Fruit fly (Drosophila melanogaster): ENCODE data around the gene CG18094.

Gene CG18094

DNA sequence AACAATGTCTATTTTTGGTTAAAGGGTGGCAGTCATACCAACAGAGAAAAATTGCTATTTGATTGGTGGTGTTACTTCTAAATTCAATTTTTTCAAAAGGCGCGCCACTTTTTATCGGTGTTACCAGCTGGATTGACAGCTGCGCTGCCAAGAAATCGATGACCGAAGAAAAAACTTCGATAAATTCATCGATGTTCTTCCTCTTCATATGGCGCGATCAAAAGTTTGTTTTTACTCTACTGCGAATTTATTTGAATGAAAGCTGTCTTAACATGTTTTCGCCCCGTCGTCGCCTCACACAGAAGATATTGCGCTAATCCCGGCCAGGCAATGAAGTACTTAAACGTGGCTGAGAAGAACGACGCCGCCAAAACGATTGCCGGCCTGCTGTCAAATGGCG is 7.9 kb downstream of the CG18094 start, which contains the start of gene Top3alpha (continued):
- TF ChIP-seq Blimp-1 (GFP tag; optimal IDR thresholded peaks at IDR 0.05) (no peak), CG4424 (GFP tag; optimal IDR thresholded peaks at IDR 0.05) (no peak), esg (GFP tag; conservative IDR thresholded peaks at IDR 0.05) (no peak), maf-S (GFP tag; optimal IDR thresholded peaks at IDR 0.05) (no peak), Dp (GFP tag; optimal IDR thresholded peaks at IDR 0.05) (peak; percentile 99), CG7963 (GFP tag; IDR thresholded peaks at IDR 0.05; ENCODE audit: partially characterized antibody) (peak; percentile 70)

- no peak for TF ChIP-seq h (optimal IDR thresholded peaks at IDR 0.05)
- TF ChIP-seq MBD-R2 (GFP tag; IDR thresholded peaks at IDR 0.05), result 0 out of 2 replicates have a peak, but pooled peaks have one; percentile 15
- no peak for TF ChIP-seq cad (GFP tag; optimal IDR thresholded peaks at IDR 0.05)
- TF ChIP-seq gfzf (GFP tag; optimal IDR thresholded peaks at IDR 0.05), result no peak
- TF ChIP-seq zfh1 (GFP tag; IDR thresholded peaks at IDR 0.05), result no peak
- no peak for TF ChIP-seq HLHmδ (GFP tag; optimal IDR thresholded peaks at IDR 0.05)
- no peak for TF ChIP-seq bsh (GFP tag; optimal IDR thresholded peaks at IDR 0.05)
- TF ChIP-seq Sin3A (optimal IDR thresholded peaks at IDR 0.05), result no peak
- TF ChIP-seq pita (GFP tag; optimal IDR thresholded peaks at IDR 0.05), result no peak
- TF ChIP-seq CG9876 (GFP tag; optimal IDR thresholded peaks at IDR 0.05), result no peak
- no peak for TF ChIP-seq fd3F (GFP tag; optimal IDR thresholded peaks at IDR 0.05)
- TF ChIP-seq CG17612 (GFP tag; IDR thresholded peaks at IDR 0.05), result no peak
- no peak for TF ChIP-seq CG2202 (tag; optimal IDR thresholded peaks at IDR 0.05)
- no peak for TF ChIP-seq dm (GFP tag; optimal IDR thresholded peaks at IDR 0.05)
- 0 out of 3 replicates have a peak, but pooled peaks have one; percentile 18 for TF ChIP-seq CG7357 (GFP tag; IDR thresholded peaks at IDR 0.05)
- no peak for TF ChIP-seq ewg (GFP tag; optimal IDR thresholded peaks at IDR 0.05)
- TF ChIP-seq shn (GFP tag; optimal IDR thresholded peaks at IDR 0.05), result no peak
- no peak for TF ChIP-seq E2f2 (GFP tag; IDR thresholded peaks at IDR 0.05)
- no peak for TF ChIP-seq CG7271 (tag; optimal IDR thresholded peaks at IDR 0.05)
- no peak for TF ChIP-seq slou (GFP tag; optimal IDR thresholded peaks at IDR 0.05)
- peak; percentile 8 for TF ChIP-seq Med (GFP tag)
- no peak for TF ChIP-seq CG6813 (GFP tag; optimal IDR thresholded peaks at IDR 0.05)
- TF ChIP-seq corto (GFP tag; optimal IDR thresholded peaks at IDR 0.05), result no peak
- no peak for TF ChIP-seq br (optimal IDR thresholded peaks at IDR 0.05)
- no peak for TF ChIP-seq Sry-δ (GFP tag; optimal IDR thresholded peaks at IDR 0.05)
- TF ChIP-seq mld (GFP tag; IDR thresholded peaks at IDR 0.05; ENCODE audit: partially characterized antibody), result no peak
- TF ChIP-seq insv (GFP tag; optimal IDR thresholded peaks at IDR 0.05), result no peak
- no peak for TF ChIP-seq Adf1 (GFP tag; IDR thresholded peaks at IDR 0.05)
- TF ChIP-seq Dll (GFP tag; IDR thresholded peaks at IDR 0.05; ENCODE audit: partially characterized antibody), result no peak
- TF ChIP-seq Dfd (GFP tag; optimal IDR thresholded peaks at IDR 0.05), result no peak
- no peak for TF ChIP-seq nom (GFP tag; optimal IDR thresholded peaks at IDR 0.05)
- no peak for TF ChIP-seq CG5953 (GFP tag; IDR thresholded peaks at IDR 0.05)
- TF ChIP-seq CG13624 (GFP tag; optimal IDR thresholded peaks at IDR 0.05), result no peak
- no peak for TF ChIP-seq CG2116 (GFP tag; optimal IDR thresholded peaks at IDR 0.05)
- no peak for TF ChIP-seq D (optimal IDR thresholded peaks at IDR 0.05)
- no peak for TF ChIP-seq D (GFP tag; optimal IDR thresholded peaks at IDR 0.05)
- TF ChIP-seq Nf-YC (tag; optimal IDR thresholded peaks at IDR 0.05), result no peak
- no peak for TF ChIP-seq CG7987 (GFP tag; optimal IDR thresholded peaks at IDR 0.05)
- no peak for TF ChIP-seq pum (GFP tag; optimal IDR thresholded peaks at IDR 0.05)
- no peak for TF ChIP-seq z (GFP tag; IDR thresholded peaks at IDR 0.05)
- TF ChIP-seq jumu (GFP tag; optimal IDR thresholded peaks at IDR 0.05), result no peak
- TF ChIP-seq CG10274 (GFP tag; optimal IDR thresholded peaks at IDR 0.05), result peak; percentile 97
- TF ChIP-seq CG9727 (GFP tag; optimal IDR thresholded peaks at IDR 0.05), result no peak
- TF ChIP-seq Six4 (GFP tag; optimal IDR thresholded peaks at IDR 0.05), result no peak
- TF ChIP-seq ham (GFP tag; IDR thresholded peaks at IDR 0.05), result no peak
- no peak for TF ChIP-seq CG1603 (tag; optimal IDR thresholded peaks at IDR 0.05)
These were observed 16.3 kb downstream of the CG18094 start for dm6 chr2L:19506323-19506722.
